Worm (Caenorhabditis elegans): ENCODE measurements around the gene clec-216.

The clec-216 gene

ce11 chrV:7983381-7984052, 30.8 kb upstream of the clec-216 start, which contains the start of the genes natb-1 and abhd-12 (continued):
- TF ChIP-seq F13H6.1 (tag; optimal IDR thresholded peaks at IDR 0.05) (no peak), zag-1 (tag; optimal IDR thresholded peaks at IDR 0.05) (no peak), R02D3.7 (tag; optimal IDR thresholded peaks at IDR 0.05) (no peak)

ce11 chrV:7980993-7981595, 28.3 kb upstream of the clec-216 start, which contains the start of gene F26D11.1:
Gene F26D11.1 (plus strand): TSS chrV:7981545.
- TF ChIP-seq unc-55 (GFP tag; optimal IDR thresholded peaks at IDR 0.05) (no peak), elt-3 (tag; optimal IDR thresholded peaks at IDR 0.05) (no peak), ceh-82 (tag; optimal IDR thresholded peaks at IDR 0.05) (no peak), nhr-11 (tag; optimal IDR thresholded peaks at IDR 0.05) (no peak), ama-1 (optimal IDR thresholded peaks at IDR 0.05) (no peak), gmeb-1 (tag; optimal IDR thresholded peaks at IDR 0.05) (no peak), lin-11 (tag; optimal IDR thresholded peaks at IDR 0.05) (no peak), nhr-23 (tag; optimal IDR thresholded peaks at IDR 0.05) (no peak), mbf-1 (tag; optimal IDR thresholded peaks at IDR 0.05) (no peak), mdl-1 (tag; optimal IDR thresholded peaks at IDR 0.05) (no peak), elt-1 (tag; optimal IDR thresholded peaks at IDR 0.05) (no peak), F13H6.1 (tag; optimal IDR thresholded peaks at IDR 0.05) (no peak), unc-62 (GFP tag; optimal IDR thresholded peaks at IDR 0.05) (no peak), crh-2 (tag; optimal IDR thresholded peaks at IDR 0.05) (no peak), blmp-1 (tag; optimal IDR thresholded peaks at IDR 0.05; ENCODE audit: insufficient read depth) (no peak), lin-39 (tag; optimal IDR thresholded peaks at IDR 0.05) (no peak), zag-1 (tag; optimal IDR thresholded peaks at IDR 0.05) (no peak), aly-2 (tag; optimal IDR thresholded peaks at IDR 0.05) (no peak), Y55F3AM.14 (GFP tag; optimal IDR thresholded peaks at IDR 0.05) (no peak)

ce11 chrV:7980370-7980987, 27.7 kb upstream of the clec-216 start:
- TF ChIP-seq peb-1 (tag; optimal IDR thresholded peaks at IDR 0.05) (no peak), mdl-1 (tag; optimal IDR thresholded peaks at IDR 0.05) (peak in 1 of 2 experiments; percentile 67), unc-55 (GFP tag; optimal IDR thresholded peaks at IDR 0.05) (peak; percentile 83), nhr-11 (tag; optimal IDR thresholded peaks at IDR 0.05) (no peak), ztf-1 (GFP tag; conservative IDR thresholded peaks at IDR 0.05) (no peak), sma-9 (GFP tag; optimal IDR thresholded peaks at IDR 0.05) (peak; percentile 19), sma-9 (tag; optimal IDR thresholded peaks at IDR 0.05) (no peak), nhr-129 (tag; optimal IDR thresholded peaks at IDR 0.05) (peak; percentile 28), mbf-1 (tag; optimal IDR thresholded peaks at IDR 0.05) (no peak), blmp-1 (tag; optimal IDR thresholded peaks at IDR 0.05; ENCODE audit: insufficient read depth) (no peak), snpc-4 (tag; optimal IDR thresholded peaks at IDR 0.05) (peak; percentile 26), F13H6.1 (tag; optimal IDR thresholded peaks at IDR 0.05) (peak; percentile 14), zag-1 (tag; optimal IDR thresholded peaks at IDR 0.05) (peak; percentile 61), skn-1 (tag; optimal IDR thresholded peaks at IDR 0.05) (no peak), sma-3 (GFP tag; optimal IDR thresholded peaks at IDR 0.05) (no peak), elt-1 (tag; optimal IDR thresholded peaks at IDR 0.05) (no peak), Y55F3AM.14 (GFP tag; optimal IDR thresholded peaks at IDR 0.05) (peak; percentile 11), unc-62 (GFP tag; optimal IDR thresholded peaks at IDR 0.05) (no peak), C34F6.9 (tag; optimal IDR thresholded peaks at IDR 0.05) (peak; percentile 62), nhr-6 (tag; optimal IDR thresholded peaks at IDR 0.05) (no peak), mab-5 (tag; optimal IDR thresholded peaks at IDR 0.05) (no peak), crh-2 (tag; optimal IDR thresholded peaks at IDR 0.05) (peak; percentile 11), lsy-2 (tag; optimal IDR thresholded peaks at IDR 0.05) (peak in 1 of 2 experiments; percentile 56), aly-2 (tag; optimal IDR thresholded peaks at IDR 0.05) (no peak), elt-3 (tag; optimal IDR thresholded peaks at IDR 0.05) (no peak), egl-27 (tag; optimal IDR thresholded peaks at IDR 0.05) (peak; percentile 32), nhr-25 (tag; optimal IDR thresholded peaks at IDR 0.05) (no peak), nhr-77 (tag; optimal IDR thresholded peaks at IDR 0.05) (no peak), nhr-237 (tag; optimal IDR thresholded peaks at IDR 0.05) (no peak)

Measured in whole organism, L2 larva.